Worm (Caenorhabditis elegans) whole organism, L1 larva: Measurements from ENCODE around the gene clec-51.
A peak's percentile ranks its signal among the peaks of the same experiment; 100 is the strongest.

Experiments
- C04F5.9 ChIP-seq: sonication (generic microtip); optimal IDR thresholded peaks from 2 replicates; lab custom pipeline; 2016; ENCODE audit warnings: missing genetic modification characterization, missing compliant biosample characterization
- aha-1 ChIP-seq: fragments of 150-350 bp; optimal IDR thresholded peaks from 2 replicates; lab custom pipeline; 2014; ENCODE audit warnings: missing biosample characterization, missing genetic modification characterization
- ama-1 ChIP-seq: fragments of 150-350 bp; optimal IDR thresholded peaks from 2 replicates; lab custom pipeline; 2014
- ceh-63 ChIP-seq: fragments of 200-800 bp; sonication (Bioruptor generic); optimal IDR thresholded peaks from 2 replicates; lab custom pipeline; 2018; ENCODE audit warnings: mild to moderate bottlenecking, missing genetic modification characterization, missing compliant biosample characterization
- ceh-8 ChIP-seq: fragments of 200-800 bp; sonication (Bioruptor generic); optimal IDR thresholded peaks from 2 replicates; lab custom pipeline; 2018; ENCODE audit warnings: mild to moderate bottlenecking, missing genetic modification characterization, moderate library complexity, missing compliant biosample characterization
- ceh-82 ChIP-seq, 3 experiments: fragments of 150-350 bp in 1 of 3; sonication (generic microtip) in 2 of 3; optimal IDR thresholded peaks; 2 replicates each; lab custom pipeline; 2014 to 2017; ENCODE audit warnings: missing biosample characterization in 3 of 3, missing genetic modification characterization in 3 of 3
- ceh-88 ChIP-seq: fragments of 200-800 bp; sonication (Bioruptor generic); IDR thresholded peaks from 2 replicates; pipeline ENCODE4 v1.3.6; 2022; ENCODE audit warnings: missing genetic modification characterization, missing compliant biosample characterization
- ceh-90 ChIP-seq: sonication (generic microtip); optimal IDR thresholded peaks from 2 replicates; lab custom pipeline; 2016; ENCODE audit warnings: missing genetic modification characterization, missing compliant biosample characterization
- dpl-1 ChIP-seq, 3 experiments: fragments of 150-350 bp in 2 of 3; sonication (generic microtip) in 1 of 3; optimal IDR thresholded peaks; 2 replicates each; lab custom pipeline; 2014 to 2017; ENCODE audit warnings: missing biosample characterization in 3 of 3, missing genetic modification characterization in 3 of 3, missing genetic modification reagents in 3 of 3
- dsc-1 ChIP-seq: sonication (generic microtip); optimal IDR thresholded peaks from 2 replicates; lab custom pipeline; 2016; ENCODE audit warnings: mild to moderate bottlenecking, missing genetic modification characterization, missing compliant biosample characterization
- efl-1 ChIP-seq, 4 experiments: fragments of 150-350 bp; optimal IDR thresholded peaks in 3 of 4; peaks in 1 of 4; 1 replicate in 1 of 4; 2 replicates in 3 of 4; lab custom pipeline; 2014; ENCODE audit warnings: missing biosample characterization in 2 of 4, missing genetic modification characterization in 2 of 4, missing genetic modification reagents in 2 of 4
- egl-13 ChIP-seq: sonication (generic microtip); optimal IDR thresholded peaks from 2 replicates; lab custom pipeline; 2016; ENCODE audit warnings: missing genotype, missing genetic modification reagents, missing genetic modification characterization, missing compliant biosample characterization
- egl-27 ChIP-seq, 2 experiments: fragments of 150-350 bp in 1 of 2; sonication (generic microtip); optimal IDR thresholded peaks; 3 replicates each; lab custom pipeline; 2017 to 2018; ENCODE audit warnings: missing biosample characterization in 2 of 2, missing genetic modification characterization in 2 of 2, missing genetic modification reagents in 2 of 2
- ets-5 ChIP-seq: fragments of 200-800 bp; sonication (Bioruptor generic); IDR thresholded peaks from 2 replicates; pipeline ENCODE4 v1.3.6; 2022; ENCODE audit warnings: missing genetic modification characterization, missing compliant biosample characterization
- fkh-4 ChIP-seq: sonication (generic microtip); optimal IDR thresholded peaks from 2 replicates; lab custom pipeline; 2016; ENCODE audit warnings: missing compliant biosample characterization, missing genetic modification characterization, borderline replicate concordance
- fkh-8 ChIP-seq: sonication (generic microtip); optimal IDR thresholded peaks from 2 replicates; lab custom pipeline; 2016; ENCODE audit warnings: mild to moderate bottlenecking, missing genetic modification characterization, missing compliant biosample characterization
- fos-1 ChIP-seq: fragments of 150-350 bp; optimal IDR thresholded peaks from 2 replicates; lab custom pipeline; 2014; ENCODE audit warnings: missing biosample characterization, missing genetic modification characterization
- hlh-4 ChIP-seq: sonication (generic microtip); optimal IDR thresholded peaks from 2 replicates; lab custom pipeline; 2016; ENCODE audit warnings: mild to moderate bottlenecking, missing genetic modification characterization, missing compliant biosample characterization
- isw-1 ChIP-seq: fragments of 200-800 bp; sonication (Bioruptor generic); IDR thresholded peaks from 2 replicates; pipeline ENCODE4 v1.3.6; 2022; ENCODE audit warnings: missing genetic modification characterization, missing compliant biosample characterization
- jun-1 ChIP-seq: fragments of 150-350 bp; optimal IDR thresholded peaks from 2 replicates; lab custom pipeline; 2014; ENCODE audit warnings: missing biosample characterization, missing genetic modification reagents, missing genetic modification characterization
- lin-14 ChIP-seq: fragments of 200-800 bp; sonication (Bioruptor generic); optimal IDR thresholded peaks from 2 replicates; lab custom pipeline; 2018; ENCODE audit warnings: mild to moderate bottlenecking, missing genetic modification characterization, moderate library complexity, missing compliant biosample characterization
- lin-15B ChIP-seq: fragments of 150-350 bp; sonication (generic microtip); optimal IDR thresholded peaks from 3 replicates; lab custom pipeline; 2014; ENCODE audit warnings: missing biosample characterization, missing genetic modification characterization
- lin-39 ChIP-seq: fragments of 150-350 bp; optimal IDR thresholded peaks from 2 replicates; lab custom pipeline; 2014; ENCODE audit warnings: missing biosample characterization, missing genetic modification reagents, missing genetic modification characterization
- mab-9 ChIP-seq: fragments of 200-800 bp; sonication (Bioruptor generic); IDR thresholded peaks from 2 replicates; pipeline ENCODE4 v1.3.6; 2022; ENCODE audit warnings: missing genetic modification reagents, missing genetic modification characterization, missing compliant biosample characterization
- mef-2 ChIP-seq: fragments of 150-350 bp; optimal IDR thresholded peaks from 2 replicates; lab custom pipeline; 2014; ENCODE audit warnings: missing biosample characterization, missing genetic modification characterization
- nhr-11 ChIP-seq: fragments of 150-350 bp; optimal IDR thresholded peaks from 2 replicates; lab custom pipeline; 2014; ENCODE audit warnings: missing biosample characterization, missing genetic modification characterization
- nhr-19 ChIP-seq: fragments of 200-800 bp; sonication (Bioruptor generic); conservative IDR thresholded peaks from 2 replicates; pipeline ENCODE4 v1.3.6; 2022; ENCODE audit warnings: missing genetic modification characterization, missing compliant biosample characterization
- nhr-20 ChIP-seq: sonication (generic microtip); optimal IDR thresholded peaks from 2 replicates; lab custom pipeline; 2016; ENCODE audit warnings: mild to moderate bottlenecking, missing genetic modification characterization, missing compliant biosample characterization
- nhr-237 ChIP-seq: fragments of 150-350 bp; optimal IDR thresholded peaks from 2 replicates; lab custom pipeline; 2014; ENCODE audit warnings: missing biosample characterization, missing genetic modification characterization
- nhr-28 ChIP-seq: fragments of 150-350 bp; optimal IDR thresholded peaks from 2 replicates; lab custom pipeline; 2014; ENCODE audit warnings: missing biosample characterization, missing genetic modification characterization
- nhr-47 ChIP-seq: sonication (generic microtip); optimal IDR thresholded peaks from 2 replicates; lab custom pipeline; 2016; ENCODE audit warnings: mild to moderate bottlenecking, missing genetic modification characterization, moderate library complexity, missing compliant biosample characterization
- nhr-71 ChIP-seq: sonication (generic microtip); optimal IDR thresholded peaks from 2 replicates; lab custom pipeline; 2016; ENCODE audit warnings: mild to moderate bottlenecking, missing genetic modification characterization, moderate library complexity, missing compliant biosample characterization
- nhr-76 ChIP-seq: sonication (generic microtip); optimal IDR thresholded peaks from 2 replicates; lab custom pipeline; 2017; ENCODE audit warnings: missing biosample characterization, missing genetic modification characterization
- nhr-84 ChIP-seq: sonication (generic microtip); optimal IDR thresholded peaks from 2 replicates; lab custom pipeline; 2017; ENCODE audit warnings: missing biosample characterization, missing genetic modification characterization
- nhr-85 ChIP-seq: sonication (generic microtip); peaks from one replicate; lab custom pipeline; 2016; ENCODE audit warnings: missing genetic modification characterization, inconsistent platforms, missing compliant biosample characterization
- nhr-90 ChIP-seq: sonication (generic microtip); optimal IDR thresholded peaks from 2 replicates; lab custom pipeline; 2016; ENCODE audit warnings: mild to moderate bottlenecking, missing genetic modification characterization, missing compliant biosample characterization; ENCODE audit not compliant: poor library complexity
- pag-3 ChIP-seq: sonication (generic microtip); optimal IDR thresholded peaks from 2 replicates; lab custom pipeline; 2017; ENCODE audit warnings: missing genetic modification characterization, mild to moderate bottlenecking, missing compliant biosample characterization, antibody characterized with exemption, borderline replicate concordance; ENCODE audit not compliant: insufficient read depth
- pax-3 ChIP-seq: fragments of 200-800 bp; sonication (Bioruptor generic); optimal IDR thresholded peaks from 2 replicates; lab custom pipeline; 2018; ENCODE audit warnings: mild to moderate bottlenecking, missing genetic modification characterization, moderate library complexity, missing compliant biosample characterization
- pqm-1 ChIP-seq: sonication (generic microtip); optimal IDR thresholded peaks from 3 replicates; lab custom pipeline; 2017; ENCODE audit warnings: missing biosample characterization, missing genetic modification characterization
- rnt-1 ChIP-seq: sonication (generic microtip); optimal IDR thresholded peaks from 2 replicates; lab custom pipeline; 2016; ENCODE audit warnings: mild to moderate bottlenecking, missing genetic modification characterization, moderate library complexity, missing compliant biosample characterization
- sox-4 ChIP-seq: sonication (generic microtip); optimal IDR thresholded peaks from 2 replicates; lab custom pipeline; 2016; ENCODE audit warnings: missing genetic modification characterization, missing compliant biosample characterization
- sptf-1 ChIP-seq: fragments of 150-350 bp; optimal IDR thresholded peaks from 2 replicates; lab custom pipeline; 2014; ENCODE audit warnings: missing biosample characterization, missing genetic modification characterization
- swsn-7 ChIP-seq: sonication (generic microtip); optimal IDR thresholded peaks from 2 replicates; lab custom pipeline; 2016; ENCODE audit warnings: missing genetic modification characterization, missing compliant biosample characterization
- tlp-1 ChIP-seq: fragments of 150-350 bp; optimal IDR thresholded peaks from 2 replicates; lab custom pipeline; 2014; ENCODE audit warnings: missing biosample characterization, missing genetic modification characterization
- unc-130 ChIP-seq: fragments of 150-350 bp; optimal IDR thresholded peaks from 2 replicates; lab custom pipeline; 2017; ENCODE audit warnings: missing biosample characterization, missing genetic modification characterization, inconsistent platforms
- unc-62 ChIP-seq: fragments of 150-350 bp; optimal IDR thresholded peaks from 2 replicates; lab custom pipeline; 2014; ENCODE audit warnings: missing biosample characterization, missing genetic modification reagents, missing genetic modification characterization
- unc-86 ChIP-seq: sonication (generic microtip); optimal IDR thresholded peaks from 2 replicates; lab custom pipeline; 2016; ENCODE audit warnings: missing genetic modification characterization, missing compliant biosample characterization
- xbp-1 ChIP-seq: sonication (generic microtip); optimal IDR thresholded peaks from 2 replicates; lab custom pipeline; 2016; ENCODE audit warnings: missing genetic modification characterization, missing compliant biosample characterization
- zag-1 ChIP-seq: fragments of 150-350 bp; optimal IDR thresholded peaks from 2 replicates; lab custom pipeline; 2014; ENCODE audit warnings: missing biosample characterization, missing genetic modification characterization
- ztf-4 ChIP-seq: fragments of 150-350 bp; optimal IDR thresholded peaks from 2 replicates; lab custom pipeline; 2014; ENCODE audit warnings: missing biosample characterization, missing genetic modification characterization

The clec-51 gene

ce11 chrIV:8183313-8183712, 19.7 kb upstream of the clec-51 start (continued):
- TF ChIP-seq rnt-1 (tag; lab: Kevin White, UChicago), result no peak
- TF ChIP-seq ceh-63 (GFP tag; lab: Kevin White, UChicago), result peak; percentile 33
- peak; percentile 65 for TF ChIP-seq swsn-7
- TF ChIP-seq aha-1, result no peak
- TF ChIP-seq nhr-76 (tag; lab: Kevin White, UChicago), result no peak
- no peak for TF ChIP-seq nhr-19 (GFP tag; lab: Robert Waterston, UW)
- no peak for TF ChIP-seq hlh-4 (tag; lab: Kevin White, UChicago)
- TF ChIP-seq nhr-84 (tag; lab: Kevin White, UChicago), result no peak
- TF ChIP-seq unc-62 (GFP tag; lab: Kevin White, UChicago), result no peak
- TF ChIP-seq mef-2 (tag; lab: Kevin White, UChicago), result no peak
- TF ChIP-seq ceh-82 (tag; optimal IDR thresholded peaks at IDR 0.05; lab: Kevin White, UChicago), result peak in 2 of 3 experiments; percentile 30 to 69
- TF ChIP-seq tlp-1 (tag; lab: Kevin White, UChicago), result no peak
- no peak for TF ChIP-seq ama-1 (lab: Kevin White, UChicago)
- TF ChIP-seq fos-1 (tag; lab: Kevin White, UChicago), result no peak
- TF ChIP-seq egl-13 (tag; lab: Kevin White, UChicago), result peak; percentile 60
- TF ChIP-seq nhr-85 (tag; lab: Kevin White, UChicago), result no peak
- TF ChIP-seq lin-15B (tag; lab: Kevin White, UChicago), result no peak
- TF ChIP-seq nhr-237 (tag; lab: Kevin White, UChicago), result no peak
- TF ChIP-seq sptf-1 (tag; lab: Kevin White, UChicago), result no peak
- no peak for TF ChIP-seq dpl-1 (GFP tag; optimal IDR thresholded peaks at IDR 0.05; lab: Kevin White, UChicago)
- no peak for TF ChIP-seq zag-1 (tag; lab: Kevin White, UChicago)
- no peak for TF ChIP-seq pag-3 (tag; lab: Kevin White, UChicago)
- no peak for TF ChIP-seq ceh-88 (GFP tag; lab: Robert Waterston, UW)
- TF ChIP-seq unc-130, result no peak
- TF ChIP-seq C04F5.9 (tag; lab: Kevin White, UChicago), result no peak
- no peak for TF ChIP-seq ets-5
- peak; percentile 9 for TF ChIP-seq sox-4
- TF ChIP-seq pqm-1 (tag; lab: Kevin White, UChicago), result no peak
- peak; percentile 92 for TF ChIP-seq fkh-8 (tag; lab: Kevin White, UChicago)
- no peak for TF ChIP-seq nhr-28 (tag; lab: Kevin White, UChicago)
- TF ChIP-seq mab-9 (GFP tag; lab: Robert Waterston, UW), result peak; percentile 47; the same call in 1 of the 2 replicates
- TF ChIP-seq ceh-8, result peak; percentile 47
- TF ChIP-seq dsc-1 (tag; lab: Kevin White, UChicago), result peak; percentile 36
- TF ChIP-seq nhr-71 (tag; lab: Kevin White, UChicago), result peak; percentile 64
- peak; percentile 86 for TF ChIP-seq lin-14 (GFP tag; lab: Kevin White, UChicago)
- TF ChIP-seq unc-86 (tag; lab: Kevin White, UChicago), result peak; percentile 59
- peak; percentile 20 for TF ChIP-seq xbp-1
- no peak for TF ChIP-seq lin-39 (tag; lab: Kevin White, UChicago)
- TF ChIP-seq nhr-11 (tag; lab: Kevin White, UChicago), result no peak
- no peak for TF ChIP-seq pax-3 (tag; lab: Kevin White, UChicago)
- no peak for TF ChIP-seq fkh-4
- TF ChIP-seq nhr-90 (tag; lab: Kevin White, UChicago), result no peak
- no peak for TF ChIP-seq ceh-90
- peak; percentile 22 for TF ChIP-seq jun-1 (tag; lab: Kevin White, UChicago)
- peak; percentile 22 to 40 for TF ChIP-seq efl-1 (optimal IDR thresholded peaks at IDR 0.05; lab: Kevin White, UChicago)
- no peak for TF ChIP-seq efl-1 (GFP tag; optimal IDR thresholded peaks at IDR 0.05 in 1 of 2; lab: Kevin White, UChicago)
- TF ChIP-seq nhr-47 (tag; lab: Kevin White, UChicago), result peak; percentile 64
- peak; percentile 45; the same call in 1 of the 2 replicates for TF ChIP-seq isw-1 (GFP tag; lab: Robert Waterston, UW)
- no peak for TF ChIP-seq ztf-4 (tag; lab: Kevin White, UChicago)
- TF ChIP-seq egl-27 (tag; optimal IDR thresholded peaks at IDR 0.05; lab: Kevin White, UChicago), result peak in 1 of 2 experiments; percentile 31
- TF ChIP-seq nhr-20 (tag; lab: Kevin White, UChicago), result peak; percentile 41
